Fruit fly (Drosophila melanogaster) whole organism, embryonic: Measurements from ENCODE around the gene Gr89a.

Experiments
- Abd-B ChIP-seq: fragments of 200-800 bp; sonication (Bioruptor generic); optimal IDR thresholded peaks from 2 replicates; lab custom pipeline; 2018; ENCODE audit warnings: missing biosample characterization, mild to moderate bottlenecking, missing genetic modification characterization, moderate library complexity
- Antp ChIP-seq: fragments of 200-800 bp; sonication (Bioruptor generic); optimal IDR thresholded peaks from 3 replicates; lab custom pipeline; 2016; ENCODE audit warnings: missing biosample characterization, missing genetic modification characterization
- B-H1 ChIP-seq: fragments of 200-800 bp; sonication (Bioruptor generic); IDR thresholded peaks from 3 replicates; pipeline ENCODE4 v1.3.6; 2022; ENCODE audit warnings: missing biosample characterization, missing genetic modification characterization
- Blimp-1 ChIP-seq: fragments of 200-800 bp; sonication (Bioruptor generic); optimal IDR thresholded peaks from 3 replicates; lab custom pipeline; 2018; ENCODE audit warnings: missing biosample characterization, missing genetic modification characterization, mild to moderate bottlenecking, moderate library complexity, missing genetic modification reagents
- CG10979 ChIP-seq: fragments of 200-800 bp; sonication (Bioruptor generic); optimal IDR thresholded peaks from 2 replicates; lab custom pipeline; 2018; ENCODE audit warnings: missing biosample characterization, mild to moderate bottlenecking, missing genetic modification characterization, moderate library complexity
- CG12071 ChIP-seq: fragments of 200-800 bp; sonication (Bioruptor generic); optimal IDR thresholded peaks from 3 replicates; lab custom pipeline; 2018; ENCODE audit warnings: missing biosample characterization, mild to moderate bottlenecking, missing genetic modification characterization
- CG12299 ChIP-seq: fragments of 200-800 bp; sonication (Bioruptor generic); optimal IDR thresholded peaks from 2 replicates; lab custom pipeline; 2018; ENCODE audit warnings: missing biosample characterization, mild to moderate bottlenecking, missing genetic modification characterization
- CG1233 ChIP-seq: fragments of 200-800 bp; sonication (Bioruptor generic); optimal IDR thresholded peaks from 4 replicates; lab custom pipeline; 2018; ENCODE audit warnings: missing biosample characterization, mild to moderate bottlenecking, missing genetic modification characterization
- CG12659 ChIP-seq: fragments of 200-800 bp; sonication (Bioruptor generic); optimal IDR thresholded peaks from 3 replicates; lab custom pipeline; 2017; ENCODE audit warnings: mild to moderate bottlenecking, missing biosample characterization, missing genetic modification reagents, missing genetic modification characterization
- CG12769 ChIP-seq: fragments of 200-800 bp; sonication (Bioruptor generic); optimal IDR thresholded peaks from 2 replicates; lab custom pipeline; 2019; ENCODE audit warnings: missing biosample characterization, mild to moderate bottlenecking, missing genetic modification characterization, moderate library complexity
- CG13624 ChIP-seq: fragments of 200-800 bp; sonication (Bioruptor generic); optimal IDR thresholded peaks from 2 replicates; lab custom pipeline; 2016; ENCODE audit warnings: missing biosample characterization, missing genetic modification characterization
- CG13775 ChIP-seq: fragments of 200-800 bp; sonication (Bioruptor generic); optimal IDR thresholded peaks from 3 replicates; lab custom pipeline; 2017; ENCODE audit warnings: missing biosample characterization, mild to moderate bottlenecking, missing genetic modification characterization
- CG14860 ChIP-seq: fragments of 200-800 bp; sonication (Bioruptor generic); IDR thresholded peaks from 3 replicates; pipeline ENCODE4 v1.3.6; 2022; ENCODE audit warnings: missing biosample characterization, missing genetic modification characterization; ENCODE audit not compliant: partially characterized antibody
- CG1647 ChIP-seq: fragments of 200-800 bp; sonication (Bioruptor generic); optimal IDR thresholded peaks from 3 replicates; lab custom pipeline; 2016; ENCODE audit warnings: missing biosample characterization, missing genetic modification characterization
- CG16815 ChIP-seq: fragments of 200-800 bp; sonication (Bioruptor generic); optimal IDR thresholded peaks from 3 replicates; lab custom pipeline; 2017; ENCODE audit warnings: missing biosample characterization, mild to moderate bottlenecking, missing genetic modification characterization
- CG18476 ChIP-seq: fragments of 200-800 bp; sonication (Bioruptor generic); optimal IDR thresholded peaks from 2 replicates; lab custom pipeline; 2016; ENCODE audit warnings: missing biosample characterization, mild to moderate bottlenecking, missing genetic modification characterization
- CG30403 ChIP-seq: fragments of 200-800 bp; sonication (Bioruptor generic); optimal IDR thresholded peaks from 3 replicates; lab custom pipeline; 2016; ENCODE audit warnings: missing biosample characterization, missing genetic modification characterization
- CG32767 ChIP-seq: fragments of 200-800 bp; sonication (Bioruptor generic); IDR thresholded peaks from 2 replicates; pipeline ENCODE4 v1.3.6; 2022; ENCODE audit warnings: missing biosample characterization, missing genetic modification characterization
- CG4404 ChIP-seq: fragments of 200-800 bp; sonication (Bioruptor generic); IDR thresholded peaks from 2 replicates; pipeline ENCODE4 v1.3.6; 2022; ENCODE audit warnings: missing biosample characterization, missing genetic modification characterization
- Camta ChIP-seq: fragments of 200-800 bp; sonication (Bioruptor generic); optimal IDR thresholded peaks from 2 replicates; lab custom pipeline; 2016; ENCODE audit warnings: missing biosample characterization, missing genetic modification characterization
- Chrac-16 ChIP-seq: fragments of 200-800 bp; sonication (Bioruptor generic); optimal IDR thresholded peaks from 3 replicates; lab custom pipeline; 2016; ENCODE audit warnings: missing biosample characterization, missing genetic modification characterization
- D19A ChIP-seq: fragments of 200-800 bp; optimal IDR thresholded peaks from 3 replicates; lab custom pipeline; 2019; ENCODE audit warnings: missing biosample characterization, mild to moderate bottlenecking, missing genetic modification characterization, moderate library complexity
- D19B ChIP-seq: fragments of 200-800 bp; sonication (Bioruptor generic); optimal IDR thresholded peaks from 2 replicates; lab custom pipeline; 2017; ENCODE audit warnings: missing biosample characterization, mild to moderate bottlenecking, missing genetic modification characterization
- Dip3 ChIP-seq: fragments of 200-800 bp; sonication (Bioruptor generic); optimal IDR thresholded peaks from 3 replicates; lab custom pipeline; 2016; ENCODE audit warnings: missing biosample characterization, missing genetic modification characterization
- Drgx ChIP-seq: fragments of 200-800 bp; sonication (Bioruptor generic); IDR thresholded peaks from 2 replicates; pipeline ENCODE4 v1.3.6; 2022; ENCODE audit warnings: missing biosample characterization, missing genetic modification characterization
- E2f1 ChIP-seq: fragments of 200-800 bp; sonication (Bioruptor generic); IDR thresholded peaks from 2 replicates; pipeline ENCODE4 v1.3.6; 2022; ENCODE audit warnings: missing biosample characterization, missing genetic modification characterization
- Hey ChIP-seq: fragments of 200-800 bp; sonication (Bioruptor generic); optimal IDR thresholded peaks from 3 replicates; lab custom pipeline; 2018; ENCODE audit warnings: missing biosample characterization, mild to moderate bottlenecking, missing genetic modification characterization
- Kr ChIP-seq: fragments of 200-800 bp; sonication (Bioruptor generic); optimal IDR thresholded peaks from 2 replicates; lab custom pipeline; 2017; ENCODE audit warnings: missing biosample characterization, mild to moderate bottlenecking, missing genetic modification characterization
- Nf-YB ChIP-seq: fragments of 200-800 bp; sonication (Bioruptor generic); optimal IDR thresholded peaks from 3 replicates; lab custom pipeline; 2019; ENCODE audit warnings: missing biosample characterization, mild to moderate bottlenecking, missing genetic modification characterization, moderate library complexity
- NfI ChIP-seq: fragments of 200-800 bp; sonication (Bioruptor generic); optimal IDR thresholded peaks from 3 replicates; lab custom pipeline; 2018; ENCODE audit warnings: missing biosample characterization, mild to moderate bottlenecking, missing genetic modification characterization, moderate library complexity
- Ptx1 ChIP-seq: fragments of 200-800 bp; sonication (Bioruptor generic); IDR thresholded peaks from 2 replicates; pipeline ENCODE4 v1.3.6; 2022; ENCODE audit warnings: missing biosample characterization, missing genetic modification characterization
- Sry-β ChIP-seq: fragments of 200-800 bp; sonication (Bioruptor generic); optimal IDR thresholded peaks from 2 replicates; lab custom pipeline; 2018; ENCODE audit warnings: missing biosample characterization, mild to moderate bottlenecking, missing genetic modification characterization, moderate library complexity
- Sry-δ ChIP-seq: fragments of 200-800 bp; sonication (Bioruptor generic); optimal IDR thresholded peaks from 2 replicates; lab custom pipeline; 2016; ENCODE audit warnings: missing biosample characterization, missing genetic modification characterization
- Stat92E ChIP-seq, 3 experiments: fragments of >200 bp in 2 of 3; fragments of 200-800 bp in 1 of 3; sonication (Bioruptor generic) in 1 of 3; optimal IDR thresholded peaks; 2 replicates each; lab custom pipeline; 2017 to 2019; ENCODE audit warnings: missing biosample characterization in 3 of 3, missing genetic modification characterization in 3 of 3, mild to moderate bottlenecking in 1 of 3, moderate library complexity in 1 of 3
- Usf ChIP-seq: fragments of 200-800 bp; sonication (Bioruptor generic); optimal IDR thresholded peaks from 2 replicates; lab custom pipeline; 2017; ENCODE audit warnings: missing genotype, missing biosample characterization, missing genetic modification characterization
- Xbp1 ChIP-seq: fragments of 200-800 bp; sonication (Bioruptor generic); optimal IDR thresholded peaks from 3 replicates; lab custom pipeline; 2016; ENCODE audit warnings: missing biosample characterization, mild to moderate bottlenecking, missing genetic modification characterization
- al ChIP-seq: fragments of 200-800 bp; sonication (Bioruptor generic); IDR thresholded peaks from 2 replicates; pipeline ENCODE4 v1.3.6; 2022; ENCODE audit warnings: missing biosample characterization, missing genetic modification characterization
- crol ChIP-seq: fragments of 200-800 bp; sonication (Bioruptor generic); IDR thresholded peaks from 2 replicates; pipeline ENCODE4 v1.3.6; 2022; ENCODE audit warnings: missing biosample characterization, missing genetic modification characterization
- jumu ChIP-seq: fragments of 200-800 bp; sonication (Bioruptor generic); optimal IDR thresholded peaks from 3 replicates; lab custom pipeline; 2016; ENCODE audit warnings: missing biosample characterization, missing genetic modification characterization
- kni ChIP-seq: fragments of 200-800 bp; sonication (Bioruptor generic); optimal IDR thresholded peaks from 3 replicates; lab custom pipeline; 2017; ENCODE audit warnings: mild to moderate bottlenecking, missing biosample characterization, missing genetic modification reagents, missing genetic modification characterization
- p53 ChIP-seq: fragments of 200-800 bp; sonication (Bioruptor generic); optimal IDR thresholded peaks from 2 replicates; lab custom pipeline; 2016; ENCODE audit warnings: missing biosample characterization, missing genetic modification characterization
- pros ChIP-seq: fragments of 200-800 bp; sonication (Bioruptor generic); optimal IDR thresholded peaks from 3 replicates; lab custom pipeline; 2019; ENCODE audit warnings: missing biosample characterization, mild to moderate bottlenecking, missing genetic modification characterization, moderate library complexity
- slbo ChIP-seq: fragments of 200-800 bp; sonication (Bioruptor generic); IDR thresholded peaks from 2 replicates; pipeline ENCODE4 v1.3.6; 2022; ENCODE audit warnings: missing biosample characterization, missing genetic modification characterization
- stc ChIP-seq: fragments of 200-800 bp; sonication (Bioruptor generic); IDR thresholded peaks from 2 replicates; pipeline ENCODE4 v1.3.6; 2022; ENCODE audit warnings: missing biosample characterization, missing genetic modification characterization
- tgo ChIP-seq: fragments of 200-800 bp; sonication (Bioruptor generic); IDR thresholded peaks from 3 replicates; pipeline ENCODE4 v1.3.6; 2022; ENCODE audit warnings: missing biosample characterization, missing genetic modification characterization
- wek ChIP-seq: fragments of 200-800 bp; sonication (Bioruptor generic); optimal IDR thresholded peaks from 3 replicates; lab custom pipeline; 2018; ENCODE audit warnings: missing biosample characterization, mild to moderate bottlenecking, missing genetic modification characterization, moderate library complexity
- zen ChIP-seq: fragments of 200-800 bp; sonication (Bioruptor generic); optimal IDR thresholded peaks from 3 replicates; lab custom pipeline; 2018; ENCODE audit warnings: missing biosample characterization, mild to moderate bottlenecking, missing genetic modification characterization, moderate library complexity
- zen2 ChIP-seq: fragments of 200-800 bp; sonication (Bioruptor generic); IDR thresholded peaks from 3 replicates; pipeline ENCODE4 v1.3.6; 2022; ENCODE audit warnings: missing biosample characterization, missing genetic modification characterization; ENCODE audit not compliant: partially characterized antibody

Gr89a gene

dm6 chr3R:16524178-16524577, 25.4 kb upstream of the Gr89a start (continued):
- peak; percentile 4 for TF ChIP-seq Sry-δ
- TF ChIP-seq stc, result peak; percentile 86
- TF ChIP-seq wek, result no peak
- peak; percentile 76 for TF ChIP-seq Ptx1 (GFP tag; lab: Robert Waterston, UW)
- TF ChIP-seq crol, result peak; percentile 18; the same call in 1 of the 2 replicates
- peak; percentile 93 for TF ChIP-seq CG10979 (tag; lab: Kevin White, UChicago)
- peak; percentile 65 for TF ChIP-seq E2f1 (GFP tag; lab: Robert Waterston, UW)
- peak; percentile 14 for TF ChIP-seq CG13624 (GFP tag; lab: Kevin White, UChicago)
- TF ChIP-seq tgo (GFP tag; lab: Robert Waterston, UW), result peak; percentile 70
- peak; percentile 7 for TF ChIP-seq CG1647 (GFP tag; lab: Kevin White, UChicago)
- TF ChIP-seq pros (GFP tag; lab: Kevin White, UChicago), result no peak
- TF ChIP-seq CG16815 (GFP tag; lab: Kevin White, UChicago), result no peak
- TF ChIP-seq CG12659, result no peak

- TF ChIP-seq Blimp-1 (GFP tag; lab: Kevin White, UChicago) (peak; percentile 12), Drgx (GFP tag; lab: Robert Waterston, UW) (0 out of 2 replicates have a peak, but pooled peaks have one; percentile 29), D19A (tag; lab: Kevin White, UChicago) (peak; percentile 98), Chrac-16 (no peak)
- TF ChIP-seq, all 482 proteins: peak for 3
Measured at dm6 chr3R:16523395-16523794, 24.6 kb upstream of the Gr89a start.

DNA sequence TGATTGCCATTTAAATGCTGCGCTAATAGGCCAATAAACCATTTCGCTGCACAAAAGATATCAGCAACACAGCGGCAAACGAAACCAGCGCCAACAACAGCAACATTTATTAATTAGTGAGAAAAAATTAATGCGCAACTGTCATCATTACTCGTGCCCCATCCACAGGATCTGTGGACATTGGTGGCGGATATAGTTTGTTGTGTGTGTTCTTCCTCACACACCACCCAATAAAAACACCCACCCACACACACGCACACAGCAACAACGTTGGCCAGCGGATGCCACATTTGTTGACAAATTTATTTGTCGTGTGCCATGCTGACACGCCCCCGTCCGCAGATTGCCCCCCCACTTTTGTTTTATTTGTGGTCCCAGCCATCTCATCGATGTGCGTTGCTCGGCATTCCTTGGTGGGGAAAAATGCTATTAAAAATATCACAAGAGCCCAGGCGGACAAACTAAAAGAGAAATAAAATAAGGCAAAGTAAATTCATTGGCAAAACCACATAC, 19.4 kb upstream of the Gr89a start:
- TF ChIP-seq slbo (GFP tag; lab: Robert Waterston, UW) (no peak), jumu (GFP tag; lab: Kevin White, UChicago) (no peak), zen (peak; percentile 60), D19B (GFP tag; lab: Kevin White, UChicago) (no peak), Antp (no peak), al (GFP tag; lab: Robert Waterston, UW) (no peak), zen2 (no peak), CG32767 (GFP tag; lab: Robert Waterston, UW) (no peak), Abd-B (GFP tag; lab: Kevin White, UChicago) (no peak), Hey (peak; percentile 51), Xbp1 (GFP tag; lab: Kevin White, UChicago) (no peak), Dip3 (GFP tag; lab: Kevin White, UChicago) (no peak), B-H1 (no peak), CG13624 (GFP tag; lab: Kevin White, UChicago) (no peak), CG4404 (GFP tag; lab: Robert Waterston, UW) (no peak), CG18476 (GFP tag; lab: Kevin White, UChicago) (no peak), NfI (GFP tag; lab: Kevin White, UChicago) (no peak), Nf-YB (no peak), Sry-β (GFP tag; lab: Kevin White, UChicago) (no peak), CG12769 (no peak), CG12299 (no peak), Kr (GFP tag; lab: Kevin White, UChicago) (no peak), CG1233 (GFP tag; lab: Kevin White, UChicago) (no peak), CG13775 (GFP tag; lab: Kevin White, UChicago) (no peak), p53 (no peak), kni (no peak), CG30403 (GFP tag; lab: Kevin White, UChicago) (no peak), Stat92E (GFP tag; optimal IDR thresholded peaks at IDR 0.05; lab: Kevin White, UChicago) (no peak), CG14860 (GFP tag; lab: Robert Waterston, UW) (no peak), Usf (GFP tag; lab: Kevin White, UChicago) (no peak), CG12071 (GFP tag; lab: Kevin White, UChicago) (no peak), Camta (GFP tag; lab: Kevin White, UChicago) (no peak)
